Fruit fly (Drosophila melanogaster): ENCODE measurements around the gene CG32152.

CG32152 gene

DNA sequence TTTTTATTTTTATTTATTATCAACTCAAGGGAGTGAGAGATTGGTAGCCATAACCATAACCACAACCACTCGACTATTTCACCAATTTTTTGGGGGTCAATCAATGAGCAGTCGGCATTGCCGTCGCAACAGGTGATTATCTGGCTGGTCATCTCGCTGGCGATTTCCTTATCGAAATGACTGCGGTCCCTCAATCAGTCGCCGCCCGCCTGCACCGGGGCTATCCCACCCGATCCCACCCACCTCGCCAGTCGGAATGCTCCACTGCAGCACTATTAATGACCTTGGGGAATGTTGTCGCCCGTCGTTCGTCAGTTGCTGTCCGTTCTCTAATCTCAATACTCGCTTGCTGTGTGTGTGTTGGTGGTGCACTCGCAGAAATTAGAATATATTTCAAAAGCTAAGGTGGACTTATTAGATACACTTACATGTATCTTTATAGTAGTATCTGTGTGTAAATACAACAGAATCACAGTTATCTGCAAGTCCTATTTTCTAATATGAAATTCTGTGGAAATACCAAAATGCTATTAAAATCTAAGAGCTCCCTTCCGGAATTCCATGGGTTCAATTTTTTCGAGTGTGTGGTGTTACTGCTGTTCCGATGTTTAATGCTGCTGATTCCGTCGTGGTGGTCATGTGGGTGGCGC, 16.7 kb upstream of the CG32152 start (continued):
- TF ChIP-seq CkIIα-i1 (GFP tag; IDR thresholded peaks at IDR 0.05) (no peak), CG6689 (GFP tag; IDR thresholded peaks at IDR 0.05) (0 out of 2 replicates have a peak, but pooled peaks have one; percentile 25), psq (GFP tag; optimal IDR thresholded peaks at IDR 0.05) (no peak), ems (GFP tag; optimal IDR thresholded peaks at IDR 0.05) (peak; percentile 19), rib (GFP tag; IDR thresholded peaks at IDR 0.05) (no peak; the same call in 1 of the 2 replicates), Drgx (GFP tag; IDR thresholded peaks at IDR 0.05) (no peak), NC2β (GFP tag; optimal IDR thresholded peaks at IDR 0.05) (peak; percentile 1), CG12071 (GFP tag; optimal IDR thresholded peaks at IDR 0.05) (peak; percentile 24), slbo (GFP tag; IDR thresholded peaks at IDR 0.05) (peak; percentile 65), CG18764 (GFP tag; optimal IDR thresholded peaks at IDR 0.05) (no peak), CG6813 (GFP tag; optimal IDR thresholded peaks at IDR 0.05) (no peak), hkb (optimal IDR thresholded peaks at IDR 0.05) (no peak), hkb (GFP tag; IDR thresholded peaks at IDR 0.05) (peak; percentile 38; the same call in 1 of the 2 replicates), ken (GFP tag; IDR thresholded peaks at IDR 0.05) (0 out of 3 replicates have a peak, but pooled peaks have one; percentile 29), Aef1 (GFP tag; IDR thresholded peaks at IDR 0.05) (no peak), CG12104 (GFP tag; optimal IDR thresholded peaks at IDR 0.05) (peak; percentile 42), CG1529 (GFP tag; optimal IDR thresholded peaks at IDR 0.05) (peak; percentile 12), Tbp (GFP tag; optimal IDR thresholded peaks at IDR 0.05) (no peak), CG1233 (GFP tag; optimal IDR thresholded peaks at IDR 0.05) (peak; percentile 20), cato (GFP tag; optimal IDR thresholded peaks at IDR 0.05; ENCODE audit: borderline replicate concordance) (peak; percentile 4), Meics (GFP tag; optimal IDR thresholded peaks at IDR 0.05) (peak; percentile 71), Opbp (GFP tag; IDR thresholded peaks at IDR 0.05; ENCODE audit: partially characterized antibody) (no peak), ftz-f1 (GFP tag; optimal IDR thresholded peaks at IDR 0.05) (peak; percentile 11), danr (GFP tag; IDR thresholded peaks at IDR 0.05) (0 out of 2 replicates have a peak, but pooled peaks have one; percentile 15), hb (GFP tag; IDR thresholded peaks at IDR 0.05; ENCODE audit: partially characterized antibody) (no peak), CG14441 (GFP tag; IDR thresholded peaks at IDR 0.05) (peak; percentile 33; the same call in 1 of the 2 replicates), CG10431 (GFP tag; optimal IDR thresholded peaks at IDR 0.05) (no peak), Nf-YB (GFP tag; optimal IDR thresholded peaks at IDR 0.05) (peak; percentile 33), CG11085 (GFP tag; IDR thresholded peaks at IDR 0.05) (no peak), da (GFP tag; optimal IDR thresholded peaks at IDR 0.05) (no peak), CG32772 (GFP tag; IDR thresholded peaks at IDR 0.05) (no peak), CG8765 (GFP tag; IDR thresholded peaks at IDR 0.05) (no peak), Dll (GFP tag; IDR thresholded peaks at IDR 0.05; ENCODE audit: partially characterized antibody) (no peak), Doc2 (GFP tag; IDR thresholded peaks at IDR 0.05) (no peak), Nf-YC (tag; optimal IDR thresholded peaks at IDR 0.05) (peak; percentile 41), CG1647 (GFP tag; optimal IDR thresholded peaks at IDR 0.05) (no peak), en (GFP tag; optimal IDR thresholded peaks at IDR 0.05) (no peak), CG15073 (GFP tag; optimal IDR thresholded peaks at IDR 0.05) (no peak), trem (tag; optimal IDR thresholded peaks at IDR 0.05) (no peak), CG2199 (GFP tag; IDR thresholded peaks at IDR 0.05) (no peak), bsh (GFP tag; optimal IDR thresholded peaks at IDR 0.05) (peak in 1 of 2 experiments; percentile 64), klu (GFP tag; IDR thresholded peaks at IDR 0.05) (peak; percentile 59), CG9876 (GFP tag; optimal IDR thresholded peaks at IDR 0.05) (no peak), ro (GFP tag; IDR thresholded peaks at IDR 0.05) (peak; percentile 21; the same call in 1 of the 2 replicates), CG2678 (tag; optimal IDR thresholded peaks at IDR 0.05) (peak; percentile 86), CG14860 (GFP tag; IDR thresholded peaks at IDR 0.05; ENCODE audit: partially characterized antibody) (no peak), scrt (GFP tag; optimal IDR thresholded peaks at IDR 0.05) (peak; percentile 19), Jarid2 (GFP tag; optimal IDR thresholded peaks at IDR 0.05) (peak; percentile 21), Sox100B (GFP tag; optimal IDR thresholded peaks at IDR 0.05) (peak; percentile 55), Xbp1 (GFP tag; optimal IDR thresholded peaks at IDR 0.05) (peak; percentile 64)
